Worm (Caenorhabditis elegans): ENCODE measurements around the gene F46B6.13.

DNA sequence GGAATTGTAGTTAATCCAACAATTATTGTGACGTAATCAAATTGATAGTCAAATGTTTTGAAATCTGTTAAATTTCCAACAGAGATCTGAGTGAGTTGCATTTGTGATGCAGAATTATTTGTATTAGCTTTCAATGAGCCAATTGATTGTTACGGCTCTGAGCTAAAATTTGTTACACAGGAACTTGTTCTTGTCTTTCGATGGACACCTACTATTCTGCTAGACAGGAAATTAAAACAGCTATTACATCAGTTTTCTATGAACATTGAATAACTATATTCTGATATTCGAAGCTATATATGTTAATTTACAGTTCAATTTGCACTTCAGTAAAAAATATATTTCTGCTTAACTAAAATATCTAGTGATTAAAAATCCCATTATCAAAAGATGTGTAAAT is 34.9 kb upstream of the F46B6.13 start, which contains the start of gene sru-40:
- TF ChIP-seq med-1 (GFP tag; optimal IDR thresholded peaks at IDR 0.05; ENCODE audit: insufficient read depth) (no peak), klf-2 (GFP tag; conservative IDR thresholded peaks at IDR 0.05) (no peak), flt-1 (GFP tag; IDR thresholded peaks at IDR 0.05) (no peak), ztf-29 (GFP tag; IDR thresholded peaks at IDR 0.05) (no peak), ref-1 (GFP tag; conservative IDR thresholded peaks at IDR 0.05) (no peak), tab-1 (GFP tag; IDR thresholded peaks at IDR 0.05) (no peak), ztf-23 (GFP tag; IDR thresholded peaks at IDR 0.05) (no peak)
